Fruit fly (Drosophila melanogaster): ENCODE data around the gene Sox21b.

- no peak for TF ChIP-seq bowl (GFP tag; IDR thresholded peaks at IDR 0.05)
- no peak for TF ChIP-seq Dfd (GFP tag; optimal IDR thresholded peaks at IDR 0.05)
- no peak for TF ChIP-seq ftz-f1 (GFP tag; optimal IDR thresholded peaks at IDR 0.05)
- TF ChIP-seq unc-4 (GFP tag; IDR thresholded peaks at IDR 0.05; ENCODE audit: partially characterized antibody), result no peak
- no peak for TF ChIP-seq dimm (GFP tag; IDR thresholded peaks at IDR 0.05)
- no peak for TF ChIP-seq CG4360 (GFP tag; IDR thresholded peaks at IDR 0.05)
- TF ChIP-seq CG8281 (tag; optimal IDR thresholded peaks at IDR 0.05), result no peak
- no peak for TF ChIP-seq pnt (GFP tag; optimal IDR thresholded peaks at IDR 0.05)
These were observed 19.0 kb upstream of the Sox21b start for dm6 chr3L:14150141-14150556.
